Fruit fly (Drosophila melanogaster) Kc167 (cell line): ENCODE results near the gene wac.

ENCODE experiments used
- Myc ChIP-seq: fragments of >200 bp; optimal IDR thresholded peaks from 2 replicates; lab custom pipeline; 2017; ENCODE audit warnings: missing external identifiers
- Sin3A ChIP-seq: fragments of >200 bp; optimal IDR thresholded peaks from 2 replicates; lab custom pipeline; 2018; ENCODE audit warnings: missing external identifiers
- insv ChIP-seq: fragments of >200 bp; optimal IDR thresholded peaks from 3 replicates; lab custom pipeline; 2018; ENCODE audit warnings: missing external identifiers
- psq ChIP-seq: fragments of >200 bp; optimal IDR thresholded peaks from 2 replicates; lab custom pipeline; 2017; ENCODE audit warnings: missing external identifiers

- TF ChIP-seq insv (lab: Kevin White, UChicago) (no peak), Sin3A (lab: Kevin White, UChicago) (no peak), psq (lab: Kevin White, UChicago) (no peak), Myc (lab: Kevin White, UChicago) (no peak)
Observed at dm6 chr3L:223019-223902, 34.7 kb upstream of the wac start, which contains the start of the genes pyx and CG33229.
